Worm (Caenorhabditis elegans) whole organism, L2 larva: ENCODE data around the gene math-15.

ENCODE experiments used
- Y55F3AM.14 ChIP-seq: fragments of 200-800 bp; sonication (Bioruptor generic); optimal IDR thresholded peaks from 2 replicates; lab custom pipeline; 2018; ENCODE audit warnings: mild to moderate bottlenecking, missing genetic modification characterization, missing compliant biosample characterization
- blmp-1 ChIP-seq: sonication (generic microtip); optimal IDR thresholded peaks from 2 replicates; lab custom pipeline; 2017; ENCODE audit warnings: missing genetic modification characterization, mild to moderate bottlenecking, missing compliant biosample characterization, antibody characterized with exemption, moderate library complexity; ENCODE audit not compliant: insufficient read depth
- lin-39 ChIP-seq: fragments of 150-350 bp; optimal IDR thresholded peaks from 2 replicates; lab custom pipeline; 2014; ENCODE audit warnings: missing biosample characterization, missing genetic modification reagents, missing genetic modification characterization
- nhr-10 ChIP-seq: sonication (generic microtip); optimal IDR thresholded peaks from 2 replicates; lab custom pipeline; 2017; ENCODE audit warnings: missing biosample characterization, missing genetic modification characterization
- nhr-237 ChIP-seq: fragments of 150-350 bp; optimal IDR thresholded peaks from 2 replicates; lab custom pipeline; 2014; ENCODE audit warnings: missing biosample characterization, missing genetic modification characterization
- sma-9 ChIP-seq, 2 experiments: fragments of 150-350 bp in 1 of 2; sonication (generic microtip) in 1 of 2; optimal IDR thresholded peaks; 2 replicates each; lab custom pipeline; 2014 to 2016; ENCODE audit warnings: missing genetic modification characterization in 2 of 2, mild to moderate bottlenecking in 1 of 2, missing biosample characterization in 1 of 2, missing compliant biosample characterization in 1 of 2, missing genetic modification reagents in 1 of 2, moderate library complexity in 1 of 2
- unc-62 ChIP-seq: fragments of 150-350 bp; optimal IDR thresholded peaks from 2 replicates; lab custom pipeline; 2014; ENCODE audit warnings: missing biosample characterization, missing genetic modification reagents, missing genetic modification characterization
- ztf-11 ChIP-seq: sonication (generic microtip); optimal IDR thresholded peaks from 2 replicates; lab custom pipeline; 2017; ENCODE audit warnings: missing biosample characterization, missing genetic modification characterization

- TF ChIP-seq lin-39 (tag; lab: Kevin White, UChicago) (no peak), ztf-11 (tag; lab: Kevin White, UChicago) (no peak), blmp-1 (tag; lab: Kevin White, UChicago) (no peak), nhr-10 (tag; lab: Kevin White, UChicago) (no peak), nhr-237 (tag; lab: Kevin White, UChicago) (no peak), sma-9 (GFP tag; optimal IDR thresholded peaks at IDR 0.05; lab: Kevin White, UChicago) (peak; percentile 36), sma-9 (tag; optimal IDR thresholded peaks at IDR 0.05; lab: Kevin White, UChicago) (no peak), Y55F3AM.14 (no peak), unc-62 (GFP tag; lab: Kevin White, UChicago) (no peak)
These were observed 23.3 kb upstream of the math-15 start, which contains the start of the genes C52E2.5 and C52E2.4 for ce11 chrII:1842894-1843293.
